Worm (Caenorhabditis elegans) whole organism, midembryonic: ENCODE data around the gene Y52E8A.1.

ENCODE experiments used
- T22C8.4 ChIP-seq: fragments of 200-800 bp; sonication (Bioruptor generic); IDR thresholded peaks from 2 replicates; pipeline ENCODE4 v1.3.6; 2022; ENCODE audit warnings: missing genetic modification characterization, missing compliant biosample characterization
- cog-1 ChIP-seq: sonication (generic microtip); optimal IDR thresholded peaks from 2 replicates; lab custom pipeline; 2016; ENCODE audit warnings: missing genetic modification characterization, missing compliant biosample characterization
- flt-1 ChIP-seq: fragments of 200-800 bp; sonication (Bioruptor generic); IDR thresholded peaks from 2 replicates; pipeline ENCODE4 v1.3.6; 2022; ENCODE audit warnings: missing genetic modification characterization, missing compliant biosample characterization
- klf-2 ChIP-seq: fragments of 200-800 bp; sonication (Bioruptor generic); conservative IDR thresholded peaks from 2 replicates; pipeline ENCODE4 v1.3.6; 2022; ENCODE audit warnings: missing genetic modification reagents, missing genetic modification characterization, missing compliant biosample characterization
- med-1 ChIP-seq: sonication (generic microtip); optimal IDR thresholded peaks from 2 replicates; lab custom pipeline; 2017; ENCODE audit warnings: missing genetic modification characterization, mild to moderate bottlenecking, missing compliant biosample characterization, antibody characterized with exemption, missing genetic modification reagents; ENCODE audit not compliant: insufficient read depth
- ref-1 ChIP-seq: fragments of 200-800 bp; sonication (Bioruptor generic); conservative IDR thresholded peaks from 2 replicates; pipeline ENCODE4 v1.3.6; 2022; ENCODE audit warnings: missing genetic modification reagents, missing genetic modification characterization, missing compliant biosample characterization
- tab-1 ChIP-seq: fragments of 200-800 bp; sonication (Bioruptor generic); IDR thresholded peaks from 2 replicates; pipeline ENCODE4 v1.3.6; 2022; ENCODE audit warnings: missing genetic modification characterization, missing compliant biosample characterization
- ztf-23 ChIP-seq: fragments of 200-800 bp; sonication (Bioruptor generic); IDR thresholded peaks from 2 replicates; pipeline ENCODE4 v1.3.6; 2022; ENCODE audit warnings: missing genetic modification reagents, missing genetic modification characterization, missing compliant biosample characterization
- ztf-29 ChIP-seq: fragments of 200-800 bp; sonication (Bioruptor generic); IDR thresholded peaks from 2 replicates; pipeline ENCODE4 v1.3.6; 2022; ENCODE audit warnings: missing genetic modification reagents, missing genetic modification characterization, missing compliant biosample characterization

The Y52E8A.1 gene

ce11 chrII:4293027-4293522 is 28.8 kb upstream of the Y52E8A.1 start:
- TF ChIP-seq med-1 (GFP tag; lab: Kevin White, UChicago) (no peak), T22C8.4 (GFP tag; lab: Robert Waterston, UW) (no peak), ztf-23 (GFP tag; lab: Robert Waterston, UW) (no peak), klf-2 (GFP tag; lab: Robert Waterston, UW) (no peak), ref-1 (GFP tag; lab: Robert Waterston, UW) (no peak), ztf-29 (GFP tag; lab: Robert Waterston, UW) (no peak)

ce11 chrII:4294189-4294588 is 27.7 kb upstream of the Y52E8A.1 start:
- TF ChIP-seq tab-1: no peak
- TF ChIP-seq ztf-29 (GFP tag; lab: Robert Waterston, UW): no peak
- TF ChIP-seq cog-1 (tag; lab: Kevin White, UChicago): no peak
- TF ChIP-seq flt-1 (GFP tag; lab: Robert Waterston, UW): no peak
- no peak for TF ChIP-seq T22C8.4 (GFP tag; lab: Robert Waterston, UW)
- TF ChIP-seq ref-1 (GFP tag; lab: Robert Waterston, UW): no peak
- no peak for TF ChIP-seq klf-2 (GFP tag; lab: Robert Waterston, UW)
- TF ChIP-seq ztf-23 (GFP tag; lab: Robert Waterston, UW): no peak
- no peak for TF ChIP-seq med-1 (GFP tag; lab: Kevin White, UChicago)

ce11 chrII:4294801-4295200 is 27.1 kb upstream of the Y52E8A.1 start, which contains the start of gene rml-4:
Gene rml-4 (plus strand): TSS chrII:4295101.
- TF ChIP-seq ref-1 (GFP tag; lab: Robert Waterston, UW) (no peak), ztf-29 (GFP tag; lab: Robert Waterston, UW) (no peak), T22C8.4 (GFP tag; lab: Robert Waterston, UW) (no peak), tab-1 (no peak), med-1 (GFP tag; lab: Kevin White, UChicago) (no peak), cog-1 (tag; lab: Kevin White, UChicago) (no peak), flt-1 (GFP tag; lab: Robert Waterston, UW) (no peak), klf-2 (GFP tag; lab: Robert Waterston, UW) (no peak), ztf-23 (GFP tag; lab: Robert Waterston, UW) (no peak)

- TF ChIP-seq ref-1 (GFP tag; lab: Robert Waterston, UW): no peak
- no peak for TF ChIP-seq cog-1 (tag; lab: Kevin White, UChicago)
- TF ChIP-seq klf-2 (GFP tag; lab: Robert Waterston, UW): no peak
- TF ChIP-seq flt-1 (GFP tag; lab: Robert Waterston, UW): no peak
- no peak for TF ChIP-seq ztf-23 (GFP tag; lab: Robert Waterston, UW)
- TF ChIP-seq tab-1: no peak
- TF ChIP-seq T22C8.4 (GFP tag; lab: Robert Waterston, UW): no peak
- no peak for TF ChIP-seq med-1 (GFP tag; lab: Kevin White, UChicago)
- TF ChIP-seq ztf-29 (GFP tag; lab: Robert Waterston, UW): no peak
These were observed 24.6 kb upstream of the Y52E8A.1 start for ce11 chrII:4297259-4297658.

- TF ChIP-seq T22C8.4 (GFP tag; lab: Robert Waterston, UW) (0 out of 2 replicates have a peak, but pooled peaks have one; percentile 48), ref-1 (GFP tag; lab: Robert Waterston, UW) (no peak), cog-1 (tag; lab: Kevin White, UChicago) (peak; percentile 25), tab-1 (no peak), ztf-29 (GFP tag; lab: Robert Waterston, UW) (no peak), klf-2 (GFP tag; lab: Robert Waterston, UW) (no peak), med-1 (GFP tag; lab: Kevin White, UChicago) (no peak), ztf-23 (GFP tag; lab: Robert Waterston, UW) (peak; percentile 77), flt-1 (GFP tag; lab: Robert Waterston, UW) (peak; percentile 83)
These were observed 22.6 kb upstream of the Y52E8A.1 start, which contains the start of gene sco-1 for ce11 chrII:4299227-4299703. Gene sco-1 (plus strand): TSS chrII:4299653.

- TF ChIP-seq flt-1 (GFP tag; lab: Robert Waterston, UW) (no peak), ref-1 (GFP tag; lab: Robert Waterston, UW) (no peak), T22C8.4 (GFP tag; lab: Robert Waterston, UW) (no peak), ztf-29 (GFP tag; lab: Robert Waterston, UW) (no peak), ztf-23 (GFP tag; lab: Robert Waterston, UW) (no peak), med-1 (GFP tag; lab: Kevin White, UChicago) (no peak), cog-1 (tag; lab: Kevin White, UChicago) (no peak), tab-1 (no peak), klf-2 (GFP tag; lab: Robert Waterston, UW) (no peak)
These were observed 20.6 kb upstream of the Y52E8A.1 start, which contains the start of gene gtf-2F1 for ce11 chrII:4301307-4301706. Gene gtf-2F1 (plus strand): TSS chrII:4301607.

ce11 chrII:4306921-4307630 is 14.8 kb upstream of the Y52E8A.1 start, which contains the start of gene Y52E8A.3:
Gene Y52E8A.3 (minus strand): TSS chrII:4306971.
- TF ChIP-seq ztf-23 (GFP tag; lab: Robert Waterston, UW) (no peak), tab-1 (no peak), ref-1 (GFP tag; lab: Robert Waterston, UW) (no peak), med-1 (GFP tag; lab: Kevin White, UChicago) (no peak), T22C8.4 (GFP tag; lab: Robert Waterston, UW) (no peak), flt-1 (GFP tag; lab: Robert Waterston, UW) (no peak), ztf-29 (GFP tag; lab: Robert Waterston, UW) (no peak)

ce11 chrII:4309112-4309511 is 12.8 kb upstream of the Y52E8A.1 start:
- TF ChIP-seq ztf-23 (GFP tag; lab: Robert Waterston, UW): 0 out of 2 replicates have a peak, but pooled peaks have one; percentile 11

ce11 chrII:4312115-4312514 is 9.8 kb upstream of the Y52E8A.1 start, which contains the start of gene plep-1:
Gene plep-1 (minus strand): TSS chrII:4312215.
- TF ChIP-seq ref-1 (GFP tag; lab: Robert Waterston, UW) (no peak), ztf-23 (GFP tag; lab: Robert Waterston, UW) (no peak), tab-1 (no peak), T22C8.4 (GFP tag; lab: Robert Waterston, UW) (no peak), ztf-29 (GFP tag; lab: Robert Waterston, UW) (no peak), cog-1 (tag; lab: Kevin White, UChicago) (no peak), klf-2 (GFP tag; lab: Robert Waterston, UW) (no peak), flt-1 (GFP tag; lab: Robert Waterston, UW) (no peak), med-1 (GFP tag; lab: Kevin White, UChicago) (no peak)
